Fruit fly (Drosophila melanogaster) whole organism, wandering third instar larva: Measurements from ENCODE around the gene mex1.

Experiments
- Abd-B ChIP-seq: fragments of >200 bp; optimal IDR thresholded peaks from 2 replicates; lab custom pipeline; 2017; ENCODE audit warnings: missing biosample characterization, missing genetic modification characterization
- CG32264 ChIP-seq: fragments of 200-800 bp; sonication (Bioruptor generic); optimal IDR thresholded peaks from 2 replicates; lab custom pipeline; 2016; ENCODE audit warnings: missing biosample characterization, missing genetic modification characterization
- CG9705 ChIP-seq: fragments of 200-800 bp; sonication (Bioruptor generic); optimal IDR thresholded peaks from 2 replicates; lab custom pipeline; 2018; ENCODE audit warnings: missing biosample characterization, mild to moderate bottlenecking, missing genetic modification characterization
- CrebA ChIP-seq: fragments of 200-800 bp; sonication (Bioruptor generic); optimal IDR thresholded peaks from 2 replicates; lab custom pipeline; 2016; ENCODE audit warnings: missing biosample characterization, mild to moderate bottlenecking, missing genetic modification characterization, borderline replicate concordance
- Dfd ChIP-seq: fragments of >200 bp; optimal IDR thresholded peaks from 2 replicates; lab custom pipeline; 2017; ENCODE audit warnings: missing biosample characterization, missing genetic modification characterization
- Dif ChIP-seq: fragments of 200-275, 200-300 bp; sonication (Bioruptor generic); optimal IDR thresholded peaks from 2 replicates; lab custom pipeline; 2018; ENCODE audit warnings: missing biosample characterization, missing genetic modification characterization; ENCODE audit not compliant: partially characterized antibody
- GATAd ChIP-seq: sonication (Bioruptor generic); optimal IDR thresholded peaks from 2 replicates; lab custom pipeline; 2016; ENCODE audit warnings: missing biosample characterization, missing genetic modification characterization
- HLH106 ChIP-seq: fragments of 200-800 bp; optimal IDR thresholded peaks from 3 replicates; lab custom pipeline; 2019; ENCODE audit warnings: missing biosample characterization, mild to moderate bottlenecking, missing genetic modification characterization, moderate library complexity
- Hnf4 ChIP-seq: fragments of 200-800 bp; sonication (Bioruptor generic); optimal IDR thresholded peaks from 2 replicates; lab custom pipeline; 2016; ENCODE audit warnings: missing biosample characterization, mild to moderate bottlenecking, missing genetic modification characterization
- Hr78 ChIP-seq: fragments of >200 bp; optimal IDR thresholded peaks from 2 replicates; lab custom pipeline; 2017; ENCODE audit warnings: missing biosample characterization, missing genetic modification characterization
- Hr83 ChIP-seq: fragments of 200-300 bp; sonication (Bioruptor generic); optimal IDR thresholded peaks from 2 replicates; lab custom pipeline; 2016; ENCODE audit warnings: missing biosample characterization, mild to moderate bottlenecking, missing genetic modification characterization, moderate library complexity; ENCODE audit not compliant: poor library complexity, severe bottlenecking
- Jra ChIP-seq: sonication (Bioruptor generic); optimal IDR thresholded peaks from 2 replicates; lab custom pipeline; 2016; ENCODE audit warnings: missing biosample characterization, missing genetic modification characterization
- Mio ChIP-seq: sonication (Bioruptor generic); optimal IDR thresholded peaks from 2 replicates; lab custom pipeline; 2016; ENCODE audit warnings: missing biosample characterization, missing genetic modification characterization
- Myc ChIP-seq: fragments of >200 bp; optimal IDR thresholded peaks from 2 replicates; lab custom pipeline; 2017
- N ChIP-seq: fragments of >200 bp; optimal IDR thresholded peaks from 2 replicates; lab custom pipeline; 2018; ENCODE audit warnings: missing biosample characterization, missing external identifiers, missing genetic modification characterization
- OdsH ChIP-seq: fragments of 200-800 bp; sonication (Bioruptor generic); optimal IDR thresholded peaks from 2 replicates; lab custom pipeline; 2016; ENCODE audit warnings: missing biosample characterization, mild to moderate bottlenecking, missing genetic modification characterization
- Rel ChIP-seq, 2 experiments: fragments of 200-800 bp; sonication (Bioruptor generic) in 1 of 2; optimal IDR thresholded peaks; 2 replicates in 1 of 2; 3 replicates in 1 of 2; lab custom pipeline; 2016 to 2019; ENCODE audit warnings: mild to moderate bottlenecking in 2 of 2, missing biosample characterization in 2 of 2, missing genetic modification characterization in 2 of 2, moderate library complexity in 1 of 2
- Sp1 ChIP-seq: fragments of 200-800 bp; sonication (Bioruptor generic); optimal IDR thresholded peaks from 3 replicates; lab custom pipeline; 2019; ENCODE audit warnings: missing biosample characterization, mild to moderate bottlenecking, missing genetic modification characterization, moderate library complexity
- Vsx2 ChIP-seq: fragments of 200-300, 225-300 bp; sonication (Bioruptor generic); optimal IDR thresholded peaks from 2 replicates; lab custom pipeline; 2018; ENCODE audit warnings: missing biosample characterization, missing genetic modification characterization; ENCODE audit not compliant: partially characterized antibody
- br ChIP-seq: fragments of 200-800 bp; sonication (Bioruptor generic); optimal IDR thresholded peaks from 2 replicates; lab custom pipeline; 2016; ENCODE audit warnings: missing biosample characterization, missing genetic modification characterization
- brk ChIP-seq: fragments of 200-800 bp; sonication (Bioruptor generic); optimal IDR thresholded peaks from 2 replicates; lab custom pipeline; 2016; ENCODE audit warnings: missing biosample characterization, mild to moderate bottlenecking, missing genetic modification characterization
- dl ChIP-seq, 2 experiments: fragments of 175-275, 200-275 bp in 1 of 2; fragments of 200-275 bp in 1 of 2; sonication (Bioruptor generic); optimal IDR thresholded peaks; lab custom pipeline; 2018; ENCODE audit warnings: mild to moderate bottlenecking in 2 of 2, missing biosample characterization in 2 of 2, missing genetic modification characterization in 2 of 2, moderate library complexity in 2 of 2; ENCODE audit not compliant: partially characterized antibody in 2 of 2, insufficient read depth in 1 of 2
- dmrt93B ChIP-seq: fragments of 200-800 bp; sonication (Bioruptor generic); optimal IDR thresholded peaks from 2 replicates; lab custom pipeline; 2018; ENCODE audit warnings: missing biosample characterization, mild to moderate bottlenecking, missing genetic modification characterization
- dsf ChIP-seq: sonication (Bioruptor generic); optimal IDR thresholded peaks from 2 replicates; lab custom pipeline; 2016; ENCODE audit warnings: missing biosample characterization, missing genetic modification characterization, borderline replicate concordance
- ey ChIP-seq: fragments of 200-800 bp; sonication (Bioruptor generic); optimal IDR thresholded peaks from 2 replicates; lab custom pipeline; 2016; ENCODE audit warnings: missing biosample characterization, missing genetic modification characterization
- foxo ChIP-seq, 2 experiments: fragments of 200-800 bp; sonication (Bioruptor generic); optimal IDR thresholded peaks; 2 replicates in 1 of 2; 3 replicates in 1 of 2; lab custom pipeline; 2016 to 2017; ENCODE audit warnings: missing biosample characterization in 2 of 2, missing genetic modification characterization in 2 of 2
- fru ChIP-seq: fragments of 200-800 bp; sonication (Bioruptor generic); optimal IDR thresholded peaks from 3 replicates; lab custom pipeline; 2016; ENCODE audit warnings: missing biosample characterization, mild to moderate bottlenecking, missing genetic modification characterization
- h ChIP-seq: fragments of 200-800 bp; sonication (Bioruptor generic); optimal IDR thresholded peaks from 3 replicates; lab custom pipeline; 2016; ENCODE audit warnings: missing biosample characterization, mild to moderate bottlenecking, missing genetic modification characterization
- jim ChIP-seq: fragments of 175-275, 200-325 bp; sonication (Bioruptor generic); optimal IDR thresholded peaks from 2 replicates; lab custom pipeline; 2016; ENCODE audit warnings: missing biosample characterization, mild to moderate bottlenecking, missing genetic modification characterization
- lola ChIP-seq: fragments of >200 bp; optimal IDR thresholded peaks from 2 replicates; lab custom pipeline; 2017; ENCODE audit warnings: missing biosample characterization, missing genetic modification characterization
- pan ChIP-seq: fragments of >200 bp; optimal IDR thresholded peaks from 2 replicates; lab custom pipeline; 2017
- psq ChIP-seq: fragments of 200-800 bp; sonication (Bioruptor generic); optimal IDR thresholded peaks from 3 replicates; lab custom pipeline; 2017; ENCODE audit warnings: missing biosample characterization, mild to moderate bottlenecking, missing genetic modification characterization, moderate library complexity
- rgr ChIP-seq: fragments of 200-800 bp; sonication (Bioruptor generic); optimal IDR thresholded peaks from 3 replicates; lab custom pipeline; 2016; ENCODE audit warnings: missing biosample characterization, mild to moderate bottlenecking, missing genetic modification characterization
- sage ChIP-seq: fragments of 200-800 bp; sonication (Bioruptor generic); optimal IDR thresholded peaks from 2 replicates; lab custom pipeline; 2016; ENCODE audit warnings: missing biosample characterization, mild to moderate bottlenecking, missing genetic modification characterization
- sv ChIP-seq: fragments of 200-800 bp; sonication (Bioruptor generic); optimal IDR thresholded peaks from 3 replicates; lab custom pipeline; 2016; ENCODE audit warnings: missing biosample characterization, missing genetic modification characterization
- tai ChIP-seq: sonication (Bioruptor generic); optimal IDR thresholded peaks from 2 replicates; lab custom pipeline; 2016; ENCODE audit warnings: missing biosample characterization, missing genetic modification characterization
- usp ChIP-seq: fragments of >200 bp; optimal IDR thresholded peaks from 2 replicates; lab custom pipeline; 2017; ENCODE audit warnings: missing biosample characterization, missing genetic modification characterization
- woc ChIP-seq: sonication (Bioruptor generic); optimal IDR thresholded peaks from 2 replicates; lab custom pipeline; 2016; ENCODE audit warnings: missing biosample characterization, mild to moderate bottlenecking, missing genetic modification characterization

Gene mex1

dm6 chr3L:15534274-15535227 lies 15.2 kb upstream of the mex1 start (continued):
- TF ChIP-seq tai = peak; percentile 75
- peak; percentile 32 for TF ChIP-seq CG9705
- peak; percentile 77 for TF ChIP-seq HLH106 (tag; lab: Kevin White, UChicago)
- peak; percentile 71 for TF ChIP-seq fru
- TF ChIP-seq pan (lab: Kevin White, UChicago) = peak; percentile 89
- no peak for TF ChIP-seq brk
- TF ChIP-seq sv (GFP tag; lab: Kevin White, UChicago) = peak; percentile 54
- TF ChIP-seq Myc (lab: Kevin White, UChicago) = no peak
- TF ChIP-seq OdsH (GFP tag; lab: Kevin White, UChicago) = peak; percentile 64
- TF ChIP-seq CrebA (GFP tag; lab: Kevin White, UChicago) = peak; percentile 31

dm6 chr3L:15533402-15534129 lies 14.2 kb upstream of the mex1 start:
- TF ChIP-seq Dfd (GFP tag; lab: Kevin White, UChicago) = no peak
- no peak for TF ChIP-seq Myc (lab: Kevin White, UChicago)
- TF ChIP-seq CrebA (GFP tag; lab: Kevin White, UChicago) = peak; percentile 60
- TF ChIP-seq Dif = peak; percentile 1
- TF ChIP-seq sage (GFP tag; lab: Kevin White, UChicago) = peak; percentile 76
- TF ChIP-seq rgr (GFP tag; lab: Kevin White, UChicago) = peak; percentile 89
- TF ChIP-seq Hr78 (GFP tag; lab: Kevin White, UChicago) = no peak
- TF ChIP-seq Vsx2 = no peak
- TF ChIP-seq pan (lab: Kevin White, UChicago) = no peak
- TF ChIP-seq usp (GFP tag; lab: Kevin White, UChicago) = no peak
- peak; percentile 59 to 92 for TF ChIP-seq foxo (GFP tag; optimal IDR thresholded peaks at IDR 0.05; lab: Kevin White, UChicago)
- no peak for TF ChIP-seq Abd-B (GFP tag; lab: Kevin White, UChicago)
- peak; percentile 92 for TF ChIP-seq fru
- TF ChIP-seq Sp1 (GFP tag; lab: Kevin White, UChicago) = peak; percentile 86
- TF ChIP-seq HLH106 (tag; lab: Kevin White, UChicago) = peak; percentile 89
- TF ChIP-seq Jra (GFP tag; lab: Kevin White, UChicago) = peak; percentile 62
- TF ChIP-seq tai = peak; percentile 80
- peak; percentile 92 for TF ChIP-seq br (GFP tag; lab: Kevin White, UChicago)
- peak; percentile 93 for TF ChIP-seq ey (GFP tag; lab: Kevin White, UChicago)
- no peak for TF ChIP-seq lola
- no peak for TF ChIP-seq GATAd
- no peak for TF ChIP-seq N (GFP tag; lab: Kevin White, UChicago)
- no peak for TF ChIP-seq sv (GFP tag; lab: Kevin White, UChicago)
- TF ChIP-seq brk = peak; percentile 8
- peak; percentile 23 for TF ChIP-seq Mio (GFP tag; lab: Kevin White, UChicago)
- no peak for TF ChIP-seq dsf (GFP tag; lab: Kevin White, UChicago)
- TF ChIP-seq h (GFP tag; lab: Kevin White, UChicago) = peak; percentile 93
- TF ChIP-seq psq (GFP tag; lab: Kevin White, UChicago) = peak; percentile 74
- TF ChIP-seq dl (GFP tag; optimal IDR thresholded peaks at IDR 0.05; lab: Kevin White, UChicago; ENCODE audit: insufficient read depth in 1 of 2, partially characterized antibody in 2 of 2) = no peak
- TF ChIP-seq CG32264 (GFP tag; lab: Kevin White, UChicago) = peak; percentile 55
- TF ChIP-seq jim (GFP tag; lab: Kevin White, UChicago) = no peak
- peak; percentile 92 for TF ChIP-seq OdsH (GFP tag; lab: Kevin White, UChicago)
- TF ChIP-seq dmrt93B = peak; percentile 84
- peak; percentile 45 for TF ChIP-seq Rel (GFP tag; optimal IDR thresholded peaks at IDR 0.05; lab: Kevin White, UChicago)
- peak; percentile 84 for TF ChIP-seq Rel (tag; optimal IDR thresholded peaks at IDR 0.05; lab: Kevin White, UChicago)
- peak; percentile 93 for TF ChIP-seq woc (GFP tag; lab: Kevin White, UChicago)
- no peak for TF ChIP-seq Hr83 (GFP tag; lab: Kevin White, UChicago)
- TF ChIP-seq Hnf4 (GFP tag; lab: Kevin White, UChicago) = peak; percentile 63
- peak; percentile 65 for TF ChIP-seq CG9705
